Fruit fly (Drosophila melanogaster) whole organism, embryonic: ENCODE results near the gene qless.

Experiments used
- Aef1 ChIP-seq: fragments of 200-800 bp; sonication (Bioruptor generic); IDR thresholded peaks from 3 replicates; pipeline ENCODE4 v1.3.6; 2022; ENCODE audit warnings: missing biosample characterization, missing genetic modification characterization
- B-H2 ChIP-seq: fragments of 200-800 bp; sonication (Bioruptor generic); optimal IDR thresholded peaks from 2 replicates; lab custom pipeline; 2018; ENCODE audit warnings: missing biosample characterization, mild to moderate bottlenecking, missing genetic modification characterization
- Blimp-1 ChIP-seq: fragments of 200-800 bp; sonication (Bioruptor generic); optimal IDR thresholded peaks from 3 replicates; lab custom pipeline; 2018; ENCODE audit warnings: missing biosample characterization, missing genetic modification characterization, mild to moderate bottlenecking, moderate library complexity, missing genetic modification reagents
- C15 ChIP-seq: fragments of 200-800 bp; sonication (Bioruptor generic); IDR thresholded peaks from 3 replicates; pipeline ENCODE4 v1.3.6; 2022; ENCODE audit warnings: missing biosample characterization, missing genetic modification characterization
- CG11696 ChIP-seq: fragments of 200-800 bp; sonication (Bioruptor generic); IDR thresholded peaks from 2 replicates; pipeline ENCODE4 v1.3.6; 2022; ENCODE audit warnings: missing biosample characterization, missing genetic modification characterization
- CG12155 ChIP-seq: fragments of 200-800 bp; sonication (Bioruptor generic); optimal IDR thresholded peaks from 3 replicates; lab custom pipeline; 2016; ENCODE audit warnings: missing biosample characterization, missing genetic modification characterization
- CG13894 ChIP-seq: fragments of 200-800 bp; sonication (Bioruptor generic); optimal IDR thresholded peaks from 3 replicates; lab custom pipeline; 2018; ENCODE audit warnings: missing biosample characterization, mild to moderate bottlenecking, missing genetic modification characterization, moderate library complexity
- CG14014 ChIP-seq: fragments of 200-800 bp; sonication (Bioruptor generic); IDR thresholded peaks from 2 replicates; pipeline ENCODE4 v1.3.6; 2022; ENCODE audit warnings: missing biosample characterization, missing genetic modification characterization
- CG14441 ChIP-seq: fragments of 200-800 bp; sonication (Bioruptor generic); IDR thresholded peaks from 2 replicates; pipeline ENCODE4 v1.3.6; 2022; ENCODE audit warnings: missing biosample characterization, missing genetic modification characterization
- CG15514 ChIP-seq: fragments of 200-800 bp; sonication (Bioruptor generic); optimal IDR thresholded peaks from 3 replicates; lab custom pipeline; 2017; ENCODE audit warnings: missing biosample characterization, missing genetic modification characterization, mild to moderate bottlenecking, moderate library complexity, missing genetic modification reagents
- CG17186 ChIP-seq: fragments of 200-800 bp; sonication (Bioruptor generic); optimal IDR thresholded peaks from 3 replicates; lab custom pipeline; 2017; ENCODE audit warnings: missing biosample characterization, missing genetic modification reagents, missing genetic modification characterization
- CG18764 ChIP-seq: fragments of 200-800 bp; sonication (Bioruptor generic); optimal IDR thresholded peaks from 3 replicates; lab custom pipeline; 2016; ENCODE audit warnings: missing biosample characterization, missing genetic modification characterization
- CG2129 ChIP-seq: fragments of 200-800 bp; sonication (Bioruptor generic); IDR thresholded peaks from 2 replicates; pipeline ENCODE4 v1.3.6; 2022; ENCODE audit warnings: missing biosample characterization, missing genetic modification characterization; ENCODE audit not compliant: partially characterized antibody
- CG2712 ChIP-seq: fragments of 200-800 bp; optimal IDR thresholded peaks from 3 replicates; lab custom pipeline; 2019; ENCODE audit warnings: missing biosample characterization, mild to moderate bottlenecking, missing genetic modification characterization, moderate library complexity
- CG3281 ChIP-seq: fragments of 200-800 bp; sonication (Bioruptor generic); optimal IDR thresholded peaks from 3 replicates; lab custom pipeline; 2017; ENCODE audit warnings: missing biosample characterization, mild to moderate bottlenecking, missing genetic modification characterization
- CG34376 ChIP-seq: fragments of 200-800 bp; sonication (Bioruptor generic); optimal IDR thresholded peaks from 2 replicates; lab custom pipeline; 2018; ENCODE audit warnings: missing biosample characterization, mild to moderate bottlenecking, missing genetic modification characterization
- CG42726 ChIP-seq: fragments of 200-800 bp; sonication (Bioruptor generic); IDR thresholded peaks from 2 replicates; pipeline ENCODE4 v1.3.6; 2022; ENCODE audit warnings: missing biosample characterization, missing genetic modification characterization; ENCODE audit not compliant: partially characterized antibody
- CG4360 ChIP-seq: fragments of 200-800 bp; sonication (Bioruptor generic); IDR thresholded peaks from 2 replicates; pipeline ENCODE4 v1.3.6; 2022; ENCODE audit warnings: missing biosample characterization, missing genetic modification characterization
- CG6791 ChIP-seq: fragments of 200-800 bp; sonication (Bioruptor generic); IDR thresholded peaks from 3 replicates; pipeline ENCODE4 v1.3.6; 2022; ENCODE audit warnings: missing biosample characterization, missing genetic modification characterization; ENCODE audit not compliant: partially characterized antibody
- CG9797 ChIP-seq: fragments of 200-800 bp; sonication (Bioruptor generic); optimal IDR thresholded peaks from 3 replicates; lab custom pipeline; 2018; ENCODE audit warnings: missing biosample characterization, mild to moderate bottlenecking, missing genetic modification characterization
- D19B ChIP-seq: fragments of 200-800 bp; sonication (Bioruptor generic); optimal IDR thresholded peaks from 2 replicates; lab custom pipeline; 2017; ENCODE audit warnings: missing biosample characterization, mild to moderate bottlenecking, missing genetic modification characterization
- Dip2 ChIP-seq: fragments of 200-800 bp; sonication (Bioruptor generic); IDR thresholded peaks from 2 replicates; pipeline ENCODE4 v1.3.6; 2022; ENCODE audit warnings: missing biosample characterization, missing genetic modification characterization
- Dp ChIP-seq: fragments of 200-800 bp; sonication (Bioruptor generic); optimal IDR thresholded peaks from 2 replicates; lab custom pipeline; 2018; ENCODE audit warnings: missing biosample characterization, mild to moderate bottlenecking, missing genetic modification characterization, moderate library complexity
- Eip74EF ChIP-seq, 2 experiments: fragments of 200-800 bp in 1 of 2; fragments of >200 bp in 1 of 2; sonication (Bioruptor generic) in 1 of 2; optimal IDR thresholded peaks; 2 replicates each; lab custom pipeline; 2017 to 2019; ENCODE audit warnings: missing biosample characterization in 2 of 2, missing genetic modification characterization in 2 of 2, mild to moderate bottlenecking in 1 of 2, moderate library complexity in 1 of 2
- Gug ChIP-seq: fragments of 200-800 bp; sonication (Bioruptor generic); IDR thresholded peaks from 4 replicates; pipeline ENCODE4 v1.3.6; 2022; ENCODE audit warnings: missing biosample characterization, missing genetic modification characterization
- Hr3 ChIP-seq: fragments of 200-800 bp; sonication (Bioruptor generic); optimal IDR thresholded peaks from 3 replicates; lab custom pipeline; 2016; ENCODE audit warnings: missing biosample characterization, missing genetic modification characterization
- Kr ChIP-seq: fragments of 200-800 bp; sonication (Bioruptor generic); optimal IDR thresholded peaks from 2 replicates; lab custom pipeline; 2017; ENCODE audit warnings: missing biosample characterization, mild to moderate bottlenecking, missing genetic modification characterization
- MESR4 ChIP-seq: fragments of 200-800 bp; sonication (Bioruptor generic); optimal IDR thresholded peaks from 2 replicates; lab custom pipeline; 2018; ENCODE audit warnings: missing biosample characterization, mild to moderate bottlenecking, missing genetic modification characterization, moderate library complexity
- Rfx ChIP-seq: fragments of 200-800 bp; sonication (Bioruptor generic); IDR thresholded peaks from 2 replicates; pipeline ENCODE4 v1.3.6; 2022; ENCODE audit warnings: missing biosample characterization, missing genetic modification characterization
- TFAM ChIP-seq: fragments of 200-800 bp; sonication (Bioruptor generic); optimal IDR thresholded peaks from 2 replicates; lab custom pipeline; 2017; ENCODE audit warnings: missing biosample characterization, missing genetic modification characterization, inconsistent platforms
- Tbp ChIP-seq: fragments of >200 bp; optimal IDR thresholded peaks from 2 replicates; lab custom pipeline; 2018; ENCODE audit warnings: missing biosample characterization, missing genetic modification characterization
- Trl ChIP-seq, 3 experiments: fragments of >200 bp in 2 of 3; fragments of 200-800 bp in 1 of 3; sonication (Bioruptor generic) in 1 of 3; optimal IDR thresholded peaks; 2 replicates in 1 of 3; 3 replicates in 2 of 3; lab custom pipeline; 2016 to 2017; ENCODE audit warnings: missing biosample characterization in 1 of 3, missing genetic modification characterization in 1 of 3
- ara ChIP-seq: fragments of 200-800 bp; sonication (Bioruptor generic); IDR thresholded peaks from 2 replicates; pipeline ENCODE4 v1.3.6; 2022; ENCODE audit warnings: missing biosample characterization, missing genetic modification characterization
- cato ChIP-seq: fragments of 200-800 bp; sonication (Bioruptor generic); optimal IDR thresholded peaks from 2 replicates; lab custom pipeline; 2016; ENCODE audit warnings: missing biosample characterization, missing genetic modification characterization, borderline replicate concordance
- caup ChIP-seq: fragments of 200-800 bp; sonication (Bioruptor generic); optimal IDR thresholded peaks from 3 replicates; lab custom pipeline; 2017; ENCODE audit warnings: missing biosample characterization, mild to moderate bottlenecking, missing genetic modification characterization, moderate library complexity; ENCODE audit not compliant: severe bottlenecking
- ems ChIP-seq: fragments of 200-800 bp; sonication (Bioruptor generic); optimal IDR thresholded peaks from 3 replicates; lab custom pipeline; 2016; ENCODE audit warnings: missing biosample characterization, missing genetic modification characterization
- exex ChIP-seq: fragments of 200-800 bp; sonication (Bioruptor generic); optimal IDR thresholded peaks from 4 replicates; lab custom pipeline; 2018; ENCODE audit warnings: missing biosample characterization, mild to moderate bottlenecking, missing genetic modification characterization, moderate library complexity
- ftz-f1 ChIP-seq: fragments of 200-800 bp; sonication (Bioruptor generic); optimal IDR thresholded peaks from 2 replicates; lab custom pipeline; 2016; ENCODE audit warnings: missing biosample characterization, missing genetic modification characterization
- gcm2 ChIP-seq: fragments of 200-800 bp; sonication (Bioruptor generic); optimal IDR thresholded peaks from 2 replicates; lab custom pipeline; 2016; ENCODE audit warnings: missing biosample characterization, missing genetic modification characterization
- hth ChIP-seq: fragments of >200 bp; optimal IDR thresholded peaks from 2 replicates; lab custom pipeline; 2017; ENCODE audit warnings: inconsistent platforms
- lmd ChIP-seq: fragments of 200-800 bp; sonication (Bioruptor generic); IDR thresholded peaks from 2 replicates; pipeline ENCODE4 v1.3.6; 2022; ENCODE audit warnings: missing biosample characterization, missing genetic modification characterization
- peb ChIP-seq: fragments of 200-800 bp; sonication (Bioruptor generic); IDR thresholded peaks from 2 replicates; pipeline ENCODE4 v1.3.6; 2022; ENCODE audit warnings: missing biosample characterization, missing genetic modification characterization
- phol ChIP-seq: fragments of 200-800 bp; sonication (Bioruptor generic); optimal IDR thresholded peaks from 3 replicates; lab custom pipeline; 2018; ENCODE audit warnings: missing biosample characterization, mild to moderate bottlenecking, missing genetic modification characterization, moderate library complexity
- sc ChIP-seq, 3 experiments: fragments of >200 bp in 2 of 3; fragments of 200-800 bp in 1 of 3; sonication (Bioruptor generic) in 1 of 3; optimal IDR thresholded peaks; 2 replicates in 2 of 3; 3 replicates in 1 of 3; lab custom pipeline; 2017; ENCODE audit warnings: mild to moderate bottlenecking in 1 of 3, missing biosample characterization in 1 of 3, missing genetic modification characterization in 1 of 3, missing genetic modification reagents in 1 of 3
- slp2 ChIP-seq: fragments of 200-800 bp; sonication (Bioruptor generic); optimal IDR thresholded peaks from 2 replicates; lab custom pipeline; 2016; ENCODE audit warnings: missing biosample characterization, missing genetic modification characterization
- sob ChIP-seq: fragments of 200-800 bp; sonication (Bioruptor generic); IDR thresholded peaks from 2 replicates; pipeline ENCODE4 v1.3.6; 2022; ENCODE audit warnings: missing biosample characterization, missing genetic modification characterization
- wdn ChIP-seq: fragments of 200-800 bp; sonication (Bioruptor generic); IDR thresholded peaks from 2 replicates; pipeline ENCODE4 v1.3.6; 2022; ENCODE audit warnings: missing biosample characterization, missing genetic modification characterization

Gene qless

dm6 chr3R:31252093-31252962 is at the start of gene qless, which contains the start of gene mRpL32 (continued):
- TF ChIP-seq D19B (GFP tag; lab: Kevin White, UChicago), result no peak
- TF ChIP-seq Kr, result no peak
- no peak for TF ChIP-seq sc (optimal IDR thresholded peaks at IDR 0.05; lab: Kevin White, UChicago)
- no peak for TF ChIP-seq sc (GFP tag; optimal IDR thresholded peaks at IDR 0.05; lab: Kevin White, UChicago)
- no peak for TF ChIP-seq CG34376
- TF ChIP-seq CG13894, result no peak
- TF ChIP-seq CG3281 (GFP tag; lab: Kevin White, UChicago), result peak; percentile 42
- TF ChIP-seq CG18764, result peak; percentile 79
- peak; percentile 55 for TF ChIP-seq Blimp-1 (GFP tag; lab: Kevin White, UChicago)
- TF ChIP-seq cato, result no peak
- TF ChIP-seq CG12155 (GFP tag; lab: Kevin White, UChicago), result peak; percentile 34
- peak; percentile 74 for TF ChIP-seq phol
- TF ChIP-seq CG11696, result peak; percentile 50; the same call in 1 of the 2 replicates
- TF ChIP-seq ftz-f1 (GFP tag; lab: Kevin White, UChicago), result no peak
- peak; percentile 60; the same call in 3 of the 4 replicates for TF ChIP-seq Gug (GFP tag; lab: Robert Waterston, UW)
- TF ChIP-seq Rfx, result peak; percentile 81; the same call in 1 of the 2 replicates
- peak; percentile 30 for TF ChIP-seq B-H2 (GFP tag; lab: Kevin White, UChicago)
- TF ChIP-seq ems (GFP tag; lab: Kevin White, UChicago), result peak; percentile 64
- peak; percentile 61; the same call in 1 of the 2 replicates for TF ChIP-seq CG2129 (GFP tag; lab: Robert Waterston, UW)
- peak; percentile 88 for TF ChIP-seq CG14441
- TF ChIP-seq Aef1 (GFP tag; lab: Robert Waterston, UW), result peak; percentile 65
- TF ChIP-seq CG15514 (GFP tag; lab: Kevin White, UChicago), result peak; percentile 45
- TF ChIP-seq CG14014 (GFP tag; lab: Robert Waterston, UW), result no peak
- TF ChIP-seq wdn (GFP tag; lab: Robert Waterston, UW), result no peak
- peak; percentile 48 for TF ChIP-seq slp2 (GFP tag; lab: Kevin White, UChicago)
- peak; percentile 78 for TF ChIP-seq sob (GFP tag; lab: Robert Waterston, UW)
- TF ChIP-seq gcm2 (GFP tag; lab: Kevin White, UChicago), result no peak
- TF ChIP-seq CG6791, result peak; percentile 22; the same call in 1 of the 3 replicates
- TF ChIP-seq peb (GFP tag; lab: Robert Waterston, UW), result peak; percentile 85
- peak; percentile 78 for TF ChIP-seq CG17186
- TF ChIP-seq TFAM, result peak; percentile 0
- no peak for TF ChIP-seq hth (lab: Kevin White, UChicago)
- TF ChIP-seq exex, result no peak
- TF ChIP-seq CG9797 (GFP tag; lab: Kevin White, UChicago), result peak; percentile 42
- peak; percentile 85 for TF ChIP-seq CG2712 (tag; lab: Kevin White, UChicago)
- no peak for TF ChIP-seq Eip74EF (GFP tag; optimal IDR thresholded peaks at IDR 0.05; lab: Kevin White, UChicago)
- peak; percentile 15 for TF ChIP-seq MESR4 (GFP tag; lab: Kevin White, UChicago)
- TF ChIP-seq caup (GFP tag; lab: Kevin White, UChicago), result peak; percentile 46
- TF ChIP-seq Hr3 (GFP tag; lab: Kevin White, UChicago), result no peak
- TF ChIP-seq lmd (GFP tag; lab: Robert Waterston, UW), result peak; percentile 82
- TF ChIP-seq C15 (GFP tag; lab: Robert Waterston, UW), result 0 out of 3 replicates have a peak, but pooled peaks have one; percentile 34
- TF ChIP-seq CG4360 (GFP tag; lab: Robert Waterston, UW), result peak; percentile 47
- no peak for TF ChIP-seq Tbp (GFP tag; lab: Kevin White, UChicago)
- TF ChIP-seq ara, result peak; percentile 94
- no peak for TF ChIP-seq CG42726 (GFP tag; lab: Robert Waterston, UW)
- TF ChIP-seq Trl (optimal IDR thresholded peaks at IDR 0.05; lab: Kevin White, UChicago), result no peak
- TF ChIP-seq Trl (GFP tag; optimal IDR thresholded peaks at IDR 0.05; lab: Kevin White, UChicago), result peak; percentile 77
- peak; percentile 50 for TF ChIP-seq Dp
- TF ChIP-seq Dip2 (GFP tag; lab: Robert Waterston, UW), result peak; percentile 29; the same call in 1 of the 2 replicates
